Worm (Caenorhabditis elegans): ENCODE data around the gene T24E12.13.

DNA sequence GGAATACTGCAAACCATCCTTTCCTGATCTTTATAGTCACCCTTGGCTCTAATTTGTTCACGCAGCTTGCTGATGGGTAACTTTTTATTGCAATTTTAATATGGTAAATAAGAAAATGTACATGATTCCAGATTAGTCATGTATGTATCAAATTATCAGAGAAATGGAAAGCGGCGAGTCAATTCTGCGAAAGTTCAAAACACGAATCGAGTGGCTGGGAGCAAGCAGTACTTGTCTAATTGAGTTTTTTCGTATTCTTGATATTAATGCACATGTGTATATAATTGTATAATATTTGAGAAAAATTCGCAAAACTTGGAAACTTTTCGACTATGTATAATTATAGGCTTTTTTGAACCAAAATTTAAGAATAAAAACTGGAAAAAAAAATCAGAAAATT, 28.2 kb upstream of the T24E12.13 start, which contains the start of gene T24E12.12:
- no peak for TF ChIP-seq snpc-4 (GFP tag; optimal IDR thresholded peaks at IDR 0.05)
- TF ChIP-seq snpc-4 (tag; optimal IDR thresholded peaks at IDR 0.05), result no peak
- no peak for TF ChIP-seq F52B5.7 (tag; optimal IDR thresholded peaks at IDR 0.05)

Measured in whole organism, young adult.